Worm (Caenorhabditis elegans) whole organism, young adult: ENCODE results near the gene srx-92.

Experiments used
- ama-1 ChIP-seq, 3 experiments: fragments of 150-350 bp in 1 of 3; sonication (generic microtip) in 2 of 3; optimal IDR thresholded peaks; 2 replicates each; lab custom pipeline; 2014 to 2018; ENCODE audit warnings: missing biosample characterization in 2 of 3, missing genetic modification characterization in 2 of 3, missing genetic modification reagents in 2 of 3
- athp-1 ChIP-seq: sonication (generic microtip); optimal IDR thresholded peaks from 2 replicates; lab custom pipeline; 2017; ENCODE audit warnings: mild to moderate bottlenecking, missing genetic modification characterization, missing compliant biosample characterization
- bed-2 ChIP-seq: fragments of 200-800 bp; sonication (Bioruptor generic); IDR thresholded peaks from 2 replicates; pipeline ENCODE4 v1.3.6; 2022; ENCODE audit warnings: missing genetic modification reagents, missing genetic modification characterization, missing compliant biosample characterization
- cebp-1 ChIP-seq, 2 experiments: fragments of 200-800 bp in 1 of 2; sonication (Bioruptor generic) in 1 of 2; sonication (generic microtip) in 1 of 2; IDR thresholded peaks in 1 of 2; optimal IDR thresholded peaks in 1 of 2; 2 replicates each; pipeline versions ENCODE4 v1.3.6 to Lab custom; 2017 to 2022; ENCODE audit warnings: missing compliant biosample characterization in 2 of 2, missing genetic modification characterization in 2 of 2, mild to moderate bottlenecking in 1 of 2, missing genetic modification reagents in 1 of 2, moderate library complexity in 1 of 2
- fkh-3 ChIP-seq: sonication (generic microtip); optimal IDR thresholded peaks from 2 replicates; lab custom pipeline; 2016; ENCODE audit warnings: mild to moderate bottlenecking, missing genetic modification characterization, missing compliant biosample characterization
- hlh-26 ChIP-seq: fragments of 200-800 bp; sonication (Bioruptor generic); conservative IDR thresholded peaks from 2 replicates; pipeline ENCODE4 v1.3.6; 2022; ENCODE audit warnings: missing genetic modification reagents, missing genetic modification characterization, missing compliant biosample characterization
- lin-35 ChIP-seq, 3 experiments: fragments of 150-350 bp in 2 of 3; sonication (generic microtip) in 1 of 3; optimal IDR thresholded peaks; 2 replicates each; lab custom pipeline; 2014 to 2018; ENCODE audit warnings: missing biosample characterization in 3 of 3, missing genetic modification characterization in 3 of 3, missing genetic modification reagents in 3 of 3
- mel-28 ChIP-seq: sonication (generic microtip); optimal IDR thresholded peaks from 2 replicates; lab custom pipeline; 2016; ENCODE audit warnings: borderline replicate concordance, mild to moderate bottlenecking, missing genetic modification characterization, missing compliant biosample characterization
- nfya-1 ChIP-seq: sonication (generic microtip); optimal IDR thresholded peaks from 2 replicates; lab custom pipeline; 2017; ENCODE audit warnings: antibody characterized with exemption, missing compliant biosample characterization, missing genetic modification characterization, borderline replicate concordance; ENCODE audit not compliant: insufficient read depth
- snpc-4 ChIP-seq, 5 experiments: fragments of 150-350 bp in 1 of 5; sonication (generic microtip) in 4 of 5; optimal IDR thresholded peaks; 2 replicates each; lab custom pipeline; 2014 to 2018; ENCODE audit warnings: missing genetic modification characterization in 5 of 5, missing biosample characterization in 3 of 5, antibody characterized with exemption in 2 of 5, mild to moderate bottlenecking in 2 of 5, missing compliant biosample characterization in 2 of 5, missing genotype in 2 of 5, moderate library complexity in 2 of 5, missing genetic modification reagents in 1 of 5
- ztf-18 ChIP-seq: sonication (generic microtip); optimal IDR thresholded peaks from 2 replicates; lab custom pipeline; 2016; ENCODE audit warnings: missing genotype, mild to moderate bottlenecking, missing genetic modification characterization, missing compliant biosample characterization

- no peak for TF ChIP-seq ama-1 (optimal IDR thresholded peaks at IDR 0.05; lab: Kevin White, UChicago)
- TF ChIP-seq ama-1 (GFP tag; optimal IDR thresholded peaks at IDR 0.05; lab: Kevin White, UChicago) = no peak
- TF ChIP-seq ztf-18 = no peak
- TF ChIP-seq fkh-3 (tag; lab: Kevin White, UChicago) = no peak
- TF ChIP-seq lin-35 (GFP tag; optimal IDR thresholded peaks at IDR 0.05; lab: Kevin White, UChicago) = no peak
- no peak for TF ChIP-seq mel-28 (tag; lab: Kevin White, UChicago)
- TF ChIP-seq bed-2 (GFP tag; lab: Robert Waterston, UW) = no peak
- no peak for TF ChIP-seq cebp-1 (GFP tag; IDR thresholded peaks at IDR 0.05; lab: Robert Waterston, UW)
- TF ChIP-seq cebp-1 (tag; optimal IDR thresholded peaks at IDR 0.05; lab: Kevin White, UChicago) = no peak
- TF ChIP-seq hlh-26 (GFP tag; lab: Robert Waterston, UW) = no peak
- TF ChIP-seq snpc-4 (GFP tag; optimal IDR thresholded peaks at IDR 0.05; lab: Kevin White, UChicago) = no peak
- TF ChIP-seq snpc-4 (tag; optimal IDR thresholded peaks at IDR 0.05; lab: Kevin White, UChicago) = no peak
- no peak for TF ChIP-seq athp-1
- TF ChIP-seq nfya-1 = no peak
Observed at ce11 chrV:7297263-7297662, 27.9 kb downstream of the srx-92 start, which contains the start of gene srj-32.
